Worm (Caenorhabditis elegans) whole organism, young adult: Measurements from ENCODE around the gene T10B5.7.

Experiments
- B0336.3 ChIP-seq: fragments of 200-800 bp; sonication (Bioruptor generic); IDR thresholded peaks from 2 replicates; pipeline ENCODE4 v1.3.6; 2022; ENCODE audit warnings: missing genetic modification characterization, missing compliant biosample characterization
- C17E4.6 ChIP-seq: fragments of 200-800 bp; sonication (Bioruptor generic); IDR thresholded peaks from 2 replicates; pipeline ENCODE4 v1.3.6; 2022; ENCODE audit warnings: missing genetic modification reagents, missing genetic modification characterization, missing compliant biosample characterization
- F37B4.10 ChIP-seq: fragments of 200-800 bp; sonication (Bioruptor generic); IDR thresholded peaks from 2 replicates; pipeline ENCODE4 v1.3.6; 2022; ENCODE audit warnings: missing genetic modification characterization, missing compliant biosample characterization
- F55B11.4 ChIP-seq: sonication (generic microtip); optimal IDR thresholded peaks from 2 replicates; lab custom pipeline; 2016; ENCODE audit warnings: missing compliant biosample characterization, missing genetic modification characterization, borderline replicate concordance; ENCODE audit not compliant: insufficient read depth
- F57C9.4 ChIP-seq: sonication (generic microtip); optimal IDR thresholded peaks from 2 replicates; lab custom pipeline; 2017; ENCODE audit warnings: mild to moderate bottlenecking, missing genetic modification characterization, missing compliant biosample characterization
- K12H6.12 ChIP-seq: fragments of 200-800 bp; sonication (Bioruptor generic); optimal IDR thresholded peaks from 2 replicates; lab custom pipeline; 2018; ENCODE audit warnings: mild to moderate bottlenecking, missing genetic modification characterization, missing compliant biosample characterization
- T07F8.4 ChIP-seq: sonication (generic microtip); optimal IDR thresholded peaks from 2 replicates; lab custom pipeline; 2016; ENCODE audit warnings: mild to moderate bottlenecking, missing genetic modification characterization, moderate library complexity, missing compliant biosample characterization
- ZK185.1 ChIP-seq: sonication (generic microtip); optimal IDR thresholded peaks from 2 replicates; lab custom pipeline; 2016; ENCODE audit warnings: mild to moderate bottlenecking, missing genetic modification characterization, missing compliant biosample characterization; ENCODE audit not compliant: poor library complexity, severe bottlenecking
- atf-7 ChIP-seq: sonication (generic microtip); optimal IDR thresholded peaks from 2 replicates; lab custom pipeline; 2017; ENCODE audit warnings: mild to moderate bottlenecking, missing genetic modification characterization, missing compliant biosample characterization
- attf-3 ChIP-seq: fragments of 200-800 bp; sonication (Bioruptor generic); conservative IDR thresholded peaks from 2 replicates; pipeline ENCODE4 v1.3.6; 2022; ENCODE audit warnings: missing genetic modification reagents, missing genetic modification characterization, missing compliant biosample characterization
- bed-1 ChIP-seq: fragments of 200-800 bp; sonication (Bioruptor generic); IDR thresholded peaks from 2 replicates; pipeline ENCODE4 v1.3.6; 2022; ENCODE audit warnings: missing genetic modification reagents, missing genetic modification characterization, missing compliant biosample characterization
- cebp-1 ChIP-seq, 2 experiments: fragments of 200-800 bp in 1 of 2; sonication (Bioruptor generic) in 1 of 2; sonication (generic microtip) in 1 of 2; IDR thresholded peaks in 1 of 2; optimal IDR thresholded peaks in 1 of 2; 2 replicates each; pipeline versions ENCODE4 v1.3.6 to Lab custom; 2017 to 2022; ENCODE audit warnings: missing compliant biosample characterization in 2 of 2, missing genetic modification characterization in 2 of 2, mild to moderate bottlenecking in 1 of 2, missing genetic modification reagents in 1 of 2, moderate library complexity in 1 of 2
- ceh-91 ChIP-seq: fragments of 200-800 bp; sonication (Bioruptor generic); IDR thresholded peaks from 2 replicates; pipeline ENCODE4 v1.3.6; 2022; ENCODE audit warnings: missing genetic modification reagents, missing genetic modification characterization, missing compliant biosample characterization
- chd-7 ChIP-seq: sonication (generic microtip); optimal IDR thresholded peaks from 2 replicates; lab custom pipeline; 2016; ENCODE audit warnings: mild to moderate bottlenecking, missing genetic modification characterization, moderate library complexity, missing compliant biosample characterization
- dpff-1 ChIP-seq: sonication (generic microtip); optimal IDR thresholded peaks from 2 replicates; lab custom pipeline; 2017; ENCODE audit warnings: mild to moderate bottlenecking, missing genetic modification characterization, missing compliant biosample characterization
- efl-1 ChIP-seq: fragments of 150-350 bp; optimal IDR thresholded peaks from 2 replicates; lab custom pipeline; 2014; ENCODE audit warnings: missing biosample characterization, missing genetic modification reagents, missing genetic modification characterization
- ekl-4 ChIP-seq: fragments of 200-800 bp; sonication (Bioruptor generic); IDR thresholded peaks from 2 replicates; pipeline ENCODE4 v1.3.6; 2022; ENCODE audit warnings: missing genetic modification reagents, missing genetic modification characterization, missing compliant biosample characterization
- him-1 ChIP-seq: sonication (generic microtip); optimal IDR thresholded peaks from 2 replicates; lab custom pipeline; 2016; ENCODE audit warnings: missing genotype, missing genetic modification reagents, missing genetic modification characterization, missing compliant biosample characterization
- hlh-26 ChIP-seq: fragments of 200-800 bp; sonication (Bioruptor generic); conservative IDR thresholded peaks from 2 replicates; pipeline ENCODE4 v1.3.6; 2022; ENCODE audit warnings: missing genetic modification reagents, missing genetic modification characterization, missing compliant biosample characterization
- hsf-1 ChIP-seq: fragments of 200-800 bp; sonication (Bioruptor generic); IDR thresholded peaks from 2 replicates; pipeline ENCODE4 v1.3.6; 2022; ENCODE audit warnings: missing genetic modification reagents, missing genetic modification characterization, missing compliant biosample characterization
- lag-1 ChIP-seq: fragments of 200-800 bp; sonication (Bioruptor generic); IDR thresholded peaks from 2 replicates; pipeline ENCODE4 v1.3.6; 2022; ENCODE audit warnings: missing genetic modification reagents, missing genetic modification characterization, missing compliant biosample characterization
- let-526 ChIP-seq: fragments of 200-800 bp; sonication (Bioruptor generic); IDR thresholded peaks from 2 replicates; pipeline ENCODE4 v1.3.6; 2022; ENCODE audit warnings: missing genetic modification reagents, missing genetic modification characterization, missing compliant biosample characterization
- lin-40 ChIP-seq: sonication (generic microtip); optimal IDR thresholded peaks from 2 replicates; lab custom pipeline; 2016; ENCODE audit warnings: missing genetic modification characterization, mild to moderate bottlenecking, missing compliant biosample characterization, missing genotype, missing genetic modification reagents
- lin-54 ChIP-seq: fragments of 200-800 bp; sonication (Bioruptor generic); optimal IDR thresholded peaks from 2 replicates; lab custom pipeline; 2018; ENCODE audit warnings: mild to moderate bottlenecking, missing genetic modification characterization, missing compliant biosample characterization
- lir-1 ChIP-seq: fragments of 200-800 bp; sonication (Bioruptor generic); conservative IDR thresholded peaks from 2 replicates; pipeline ENCODE4 v1.3.6; 2022; ENCODE audit warnings: missing genetic modification reagents, missing genetic modification characterization, missing compliant biosample characterization
- lsl-1 ChIP-seq: fragments of 200-800 bp; sonication (Bioruptor generic); optimal IDR thresholded peaks from 2 replicates; lab custom pipeline; 2018; ENCODE audit warnings: mild to moderate bottlenecking, missing genetic modification characterization, moderate library complexity, missing compliant biosample characterization
- madf-6 ChIP-seq: fragments of 200-800 bp; sonication (Bioruptor generic); IDR thresholded peaks from 2 replicates; pipeline ENCODE4 v1.3.6; 2022; ENCODE audit warnings: missing genetic modification reagents, missing genetic modification characterization, missing compliant biosample characterization
- mcd-1 ChIP-seq: fragments of 200-800 bp; sonication (Bioruptor generic); IDR thresholded peaks from 2 replicates; pipeline ENCODE4 v1.3.6; 2022; ENCODE audit warnings: missing genetic modification reagents, missing genetic modification characterization, missing compliant biosample characterization
- mxl-1 ChIP-seq: sonication (generic microtip); optimal IDR thresholded peaks from 2 replicates; lab custom pipeline; 2016; ENCODE audit warnings: missing genetic modification characterization, missing compliant biosample characterization
- nfya-1 ChIP-seq: sonication (generic microtip); optimal IDR thresholded peaks from 2 replicates; lab custom pipeline; 2017; ENCODE audit warnings: antibody characterized with exemption, missing compliant biosample characterization, missing genetic modification characterization, borderline replicate concordance; ENCODE audit not compliant: insufficient read depth
- nfyb-1 ChIP-seq: fragments of 200-800 bp; sonication (Bioruptor generic); IDR thresholded peaks from 2 replicates; pipeline ENCODE4 v1.3.6; 2022; ENCODE audit warnings: missing genetic modification reagents, missing genetic modification characterization, missing compliant biosample characterization
- nhr-80 ChIP-seq: sonication (generic microtip); optimal IDR thresholded peaks from 2 replicates; lab custom pipeline; 2016; ENCODE audit warnings: missing genetic modification characterization, missing compliant biosample characterization
- pbrm-1 ChIP-seq: fragments of 200-800 bp; sonication (Bioruptor generic); IDR thresholded peaks from 2 replicates; pipeline ENCODE4 v1.3.6; 2022; ENCODE audit warnings: missing genetic modification reagents, missing genetic modification characterization, missing compliant biosample characterization
- pha-4 ChIP-seq: fragments of 150-350 bp; sonication (generic microtip); optimal IDR thresholded peaks from 2 replicates; lab custom pipeline; 2014; ENCODE audit warnings: missing biosample characterization, missing genetic modification reagents, missing genetic modification characterization
- repo-1 ChIP-seq: sonication (generic microtip); optimal IDR thresholded peaks from 2 replicates; lab custom pipeline; 2017; ENCODE audit warnings: mild to moderate bottlenecking, missing genetic modification characterization, missing compliant biosample characterization
- snpc-3.4 ChIP-seq: sonication (generic microtip); optimal IDR thresholded peaks from 2 replicates; lab custom pipeline; 2017; ENCODE audit warnings: missing genetic modification characterization, mild to moderate bottlenecking, missing compliant biosample characterization, antibody characterized with exemption, moderate library complexity, missing genotype, missing genetic modification reagents
- somi-1 ChIP-seq: fragments of 200-800 bp; sonication (Bioruptor generic); optimal IDR thresholded peaks from 2 replicates; lab custom pipeline; 2018; ENCODE audit warnings: mild to moderate bottlenecking, missing genetic modification characterization, missing compliant biosample characterization
- sptf-2 ChIP-seq: fragments of 200-800 bp; sonication (Bioruptor generic); optimal IDR thresholded peaks from 2 replicates; lab custom pipeline; 2018; ENCODE audit warnings: mild to moderate bottlenecking, missing genetic modification characterization, missing compliant biosample characterization
- tbp1 ChIP-seq: fragments of 200-800 bp; sonication (Bioruptor generic); optimal IDR thresholded peaks from 2 replicates; lab custom pipeline; 2018; ENCODE audit warnings: mild to moderate bottlenecking, missing genetic modification characterization, missing compliant biosample characterization
- unc-130 ChIP-seq: sonication (generic microtip); optimal IDR thresholded peaks from 2 replicates; lab custom pipeline; 2016; ENCODE audit warnings: missing genetic modification reagents, missing genetic modification characterization, missing compliant biosample characterization
- zfh-2 ChIP-seq: fragments of 200-800 bp; sonication (Bioruptor generic); conservative IDR thresholded peaks from 2 replicates; pipeline ENCODE4 v1.3.6; 2022; ENCODE audit warnings: missing genetic modification reagents, missing genetic modification characterization, missing compliant biosample characterization
- ztf-18 ChIP-seq: sonication (generic microtip); optimal IDR thresholded peaks from 2 replicates; lab custom pipeline; 2016; ENCODE audit warnings: missing genotype, mild to moderate bottlenecking, missing genetic modification characterization, missing compliant biosample characterization
- ztf-25 ChIP-seq: fragments of 200-800 bp; sonication (Bioruptor generic); IDR thresholded peaks from 2 replicates; pipeline ENCODE4 v1.3.6; 2022; ENCODE audit warnings: missing genetic modification reagents, missing genetic modification characterization, missing compliant biosample characterization
- ztf-3 ChIP-seq: fragments of 200-800 bp; sonication (Bioruptor generic); optimal IDR thresholded peaks from 2 replicates; lab custom pipeline; 2018; ENCODE audit warnings: mild to moderate bottlenecking, missing genetic modification characterization, missing compliant biosample characterization
- ztf-6 ChIP-seq: fragments of 200-800 bp; sonication (Bioruptor generic); IDR thresholded peaks from 2 replicates; pipeline ENCODE4 v1.3.6; 2022; ENCODE audit warnings: missing genetic modification reagents, missing genetic modification characterization, missing compliant biosample characterization

Gene T10B5.7

ce11 chrV:1875497-1875988, 29.5 kb downstream of the T10B5.7 start (continued):
- TF ChIP-seq F55B11.4 (no peak), T07F8.4 (tag; lab: Kevin White, UChicago) (no peak), chd-7 (tag; lab: Kevin White, UChicago) (peak; percentile 91), F57C9.4 (tag; lab: Kevin White, UChicago) (peak; percentile 94), ztf-25 (peak; percentile 77; the same call in 1 of the 2 replicates), bed-1 (no peak), lin-40 (peak; percentile 3), lsl-1 (GFP tag; lab: Kevin White, UChicago) (peak; percentile 46), B0336.3 (GFP tag; lab: Robert Waterston, UW) (peak; percentile 94), madf-6 (GFP tag; lab: Robert Waterston, UW) (peak; percentile 74), ZK185.1 (no peak), pbrm-1 (GFP tag; lab: Robert Waterston, UW) (peak; percentile 67; the same call in 1 of the 2 replicates), snpc-3.4 (tag; lab: Kevin White, UChicago) (peak; percentile 62), F37B4.10 (GFP tag; lab: Robert Waterston, UW) (no peak), mxl-1 (tag; lab: Kevin White, UChicago) (peak; percentile 9), cebp-1 (GFP tag; IDR thresholded peaks at IDR 0.05; lab: Robert Waterston, UW) (no peak), cebp-1 (tag; optimal IDR thresholded peaks at IDR 0.05; lab: Kevin White, UChicago) (peak; percentile 78), him-1 (tag; lab: Kevin White, UChicago) (peak; percentile 60), somi-1 (GFP tag; lab: Kevin White, UChicago) (no peak), ztf-3 (no peak), ztf-6 (GFP tag; lab: Robert Waterston, UW) (no peak), C17E4.6 (GFP tag; lab: Robert Waterston, UW) (0 out of 2 replicates have a peak, but pooled peaks have one; percentile 11), unc-130 (GFP tag; lab: Kevin White, UChicago) (no peak), hsf-1 (GFP tag; lab: Robert Waterston, UW) (peak; percentile 65), ceh-91 (GFP tag; lab: Robert Waterston, UW) (0 out of 2 replicates have a peak, but pooled peaks have one; percentile 27), sptf-2 (GFP tag; lab: Kevin White, UChicago) (no peak), K12H6.12 (tag; lab: Kevin White, UChicago) (peak; percentile 55), lag-1 (GFP tag; lab: Robert Waterston, UW) (no peak), nfyb-1 (GFP tag; lab: Robert Waterston, UW) (peak; percentile 53), ztf-18 (tag; lab: Kevin White, UChicago) (no peak), atf-7 (tag; lab: Kevin White, UChicago) (peak; percentile 76), ekl-4 (GFP tag; lab: Robert Waterston, UW) (peak; percentile 90)
- TF ChIP-seq, all 124 proteins: peak for 68

DNA sequence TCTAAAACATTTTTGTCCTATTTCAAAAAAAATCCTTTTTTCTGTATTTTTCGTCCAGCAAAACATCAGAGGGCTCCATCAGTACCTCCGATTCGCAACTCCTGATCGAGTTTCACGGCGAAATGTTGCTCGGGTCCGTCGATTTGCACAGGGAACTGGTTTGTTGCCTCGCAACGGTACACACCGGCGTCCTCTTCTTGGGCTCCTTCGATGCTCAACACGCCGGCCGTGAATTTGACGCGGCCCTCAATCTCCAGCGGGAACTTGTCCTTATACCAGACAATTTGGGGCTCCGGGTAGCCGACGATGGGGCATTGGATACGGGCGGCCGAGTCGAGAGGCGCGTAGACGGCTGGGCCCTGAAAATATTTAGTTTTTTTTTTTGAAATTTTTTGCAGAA, 32.0 kb downstream of the T10B5.7 start:
- TF ChIP-seq let-526 (GFP tag; lab: Robert Waterston, UW) (no peak), zfh-2 (GFP tag; lab: Robert Waterston, UW) (peak; percentile 71), mcd-1 (GFP tag; lab: Robert Waterston, UW) (0 out of 2 replicates have a peak, but pooled peaks have one; percentile 13)

DNA sequence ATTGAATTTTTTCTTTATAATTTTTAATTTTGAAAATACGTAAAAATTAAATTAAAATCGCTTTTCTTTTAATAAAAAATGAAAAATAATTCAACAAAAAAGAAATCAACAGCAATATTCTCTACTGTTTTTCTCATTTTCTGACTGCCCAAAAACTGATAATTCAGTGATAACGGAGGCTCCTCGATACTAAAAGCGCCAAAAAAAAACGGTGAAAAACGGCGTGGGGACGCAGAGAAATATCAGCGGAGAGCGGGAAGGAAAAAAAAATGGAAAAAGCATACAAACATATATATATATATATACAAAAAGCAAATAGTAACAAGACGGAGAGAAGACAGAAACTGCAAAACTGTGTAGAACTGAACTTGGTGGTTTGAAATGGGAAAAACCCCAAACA, 37.1 kb downstream of the T10B5.7 start:
- TF ChIP-seq cebp-1 (GFP tag; IDR thresholded peaks at IDR 0.05; lab: Robert Waterston, UW): no peak
- peak; percentile 32 for TF ChIP-seq cebp-1 (tag; optimal IDR thresholded peaks at IDR 0.05; lab: Kevin White, UChicago)
- no peak for TF ChIP-seq ekl-4 (GFP tag; lab: Robert Waterston, UW)
- no peak for TF ChIP-seq tbp1
- no peak for TF ChIP-seq dpff-1 (tag; lab: Kevin White, UChicago)
- no peak for TF ChIP-seq ztf-3
- TF ChIP-seq lir-1 (GFP tag; lab: Robert Waterston, UW): no peak
- TF ChIP-seq pha-4 (tag; lab: Kevin White, UChicago): no peak
- TF ChIP-seq efl-1 (GFP tag; lab: Kevin White, UChicago): no peak
- TF ChIP-seq attf-3 (GFP tag; lab: Robert Waterston, UW): no peak
- TF ChIP-seq repo-1 (tag; lab: Kevin White, UChicago): no peak
- peak; percentile 61 for TF ChIP-seq nhr-80
- TF ChIP-seq T07F8.4 (tag; lab: Kevin White, UChicago): no peak
- no peak for TF ChIP-seq nfya-1 (tag; lab: Kevin White, UChicago)
- TF ChIP-seq hlh-26 (GFP tag; lab: Robert Waterston, UW): no peak
- TF ChIP-seq lin-54 (GFP tag; lab: Kevin White, UChicago): no peak
